Fruit fly (Drosophila melanogaster) whole organism, embryonic: ENCODE data around the gene pit.

Source experiments
- Abd-B ChIP-seq: fragments of 200-800 bp; sonication (Bioruptor generic); optimal IDR thresholded peaks from 2 replicates; lab custom pipeline; 2018; ENCODE audit warnings: missing biosample characterization, mild to moderate bottlenecking, missing genetic modification characterization, moderate library complexity
- CG10654 ChIP-seq: fragments of 200-800 bp; sonication (Bioruptor generic); optimal IDR thresholded peaks from 2 replicates; lab custom pipeline; 2016; ENCODE audit warnings: missing biosample characterization, missing genetic modification characterization
- CG10979 ChIP-seq: fragments of 200-800 bp; sonication (Bioruptor generic); optimal IDR thresholded peaks from 2 replicates; lab custom pipeline; 2018; ENCODE audit warnings: missing biosample characterization, mild to moderate bottlenecking, missing genetic modification characterization, moderate library complexity
- CG11398 ChIP-seq: fragments of 200-800 bp; sonication (Bioruptor generic); optimal IDR thresholded peaks from 2 replicates; lab custom pipeline; 2016; ENCODE audit warnings: missing biosample characterization, missing genetic modification characterization
- CG12219 ChIP-seq: fragments of 200-800 bp; sonication (Bioruptor generic); optimal IDR thresholded peaks from 3 replicates; lab custom pipeline; 2018; ENCODE audit warnings: missing biosample characterization, mild to moderate bottlenecking, missing genetic modification characterization
- CG12942 ChIP-seq: fragments of 200-800 bp; sonication (Bioruptor generic); optimal IDR thresholded peaks from 3 replicates; lab custom pipeline; 2016; ENCODE audit warnings: missing biosample characterization, missing genetic modification characterization
- CG13123 ChIP-seq: fragments of 200-800 bp; sonication (Bioruptor generic); optimal IDR thresholded peaks from 2 replicates; lab custom pipeline; 2016; ENCODE audit warnings: missing biosample characterization, missing genetic modification characterization
- CG13624 ChIP-seq: fragments of 200-800 bp; sonication (Bioruptor generic); optimal IDR thresholded peaks from 2 replicates; lab custom pipeline; 2016; ENCODE audit warnings: missing biosample characterization, missing genetic modification characterization
- CG14965 ChIP-seq: fragments of 200-800 bp; sonication (Bioruptor generic); optimal IDR thresholded peaks from 2 replicates; lab custom pipeline; 2016; ENCODE audit warnings: missing biosample characterization, missing genetic modification characterization, borderline replicate concordance
- CG18599 ChIP-seq: fragments of 200-800 bp; sonication (Bioruptor generic); optimal IDR thresholded peaks from 3 replicates; lab custom pipeline; 2017; ENCODE audit warnings: missing biosample characterization, missing genetic modification characterization, mild to moderate bottlenecking, moderate library complexity, missing genetic modification reagents
- CG30020 ChIP-seq: fragments of 200-800 bp; optimal IDR thresholded peaks from 2 replicates; lab custom pipeline; 2019; ENCODE audit warnings: missing biosample characterization, mild to moderate bottlenecking, missing genetic modification characterization, moderate library complexity
- CG32767 ChIP-seq: fragments of 200-800 bp; sonication (Bioruptor generic); IDR thresholded peaks from 2 replicates; pipeline ENCODE4 v1.3.6; 2022; ENCODE audit warnings: missing biosample characterization, missing genetic modification characterization
- CG32772 ChIP-seq: fragments of 200-800 bp; sonication (Bioruptor generic); IDR thresholded peaks from 2 replicates; pipeline ENCODE4 v1.3.6; 2022; ENCODE audit warnings: missing biosample characterization, missing genetic modification characterization
- CG34422 ChIP-seq: fragments of 200-800 bp; sonication (Bioruptor generic); IDR thresholded peaks from 3 replicates; pipeline ENCODE4 v1.3.6; 2022; ENCODE audit warnings: missing biosample characterization, missing genetic modification characterization
- CG4854 ChIP-seq: fragments of 200-800 bp; sonication (Bioruptor generic); optimal IDR thresholded peaks from 2 replicates; lab custom pipeline; 2016; ENCODE audit warnings: missing biosample characterization, missing genetic modification characterization, inconsistent platforms
- CG5953 ChIP-seq: fragments of 200-800 bp; sonication (Bioruptor generic); IDR thresholded peaks from 2 replicates; pipeline ENCODE4 v1.3.6; 2022; ENCODE audit warnings: missing biosample characterization, missing genetic modification characterization
- CG7556 ChIP-seq: fragments of 200-800 bp; sonication (Bioruptor generic); optimal IDR thresholded peaks from 2 replicates; lab custom pipeline; 2017; ENCODE audit warnings: missing biosample characterization, mild to moderate bottlenecking, missing genetic modification characterization
- CG9437 ChIP-seq: fragments of 200-800 bp; sonication (Bioruptor generic); optimal IDR thresholded peaks from 2 replicates; lab custom pipeline; 2018; ENCODE audit warnings: missing biosample characterization, mild to moderate bottlenecking, missing genetic modification characterization
- Camta ChIP-seq: fragments of 200-800 bp; sonication (Bioruptor generic); optimal IDR thresholded peaks from 2 replicates; lab custom pipeline; 2016; ENCODE audit warnings: missing biosample characterization, missing genetic modification characterization
- D ChIP-seq, 2 experiments: fragments of 200-800 bp in 1 of 2; fragments of >200 bp in 1 of 2; sonication (Bioruptor generic) in 1 of 2; optimal IDR thresholded peaks; 2 replicates in 1 of 2; 3 replicates in 1 of 2; lab custom pipeline; 2017; ENCODE audit warnings: mild to moderate bottlenecking in 1 of 2, missing biosample characterization in 1 of 2, missing genetic modification characterization in 1 of 2, missing genetic modification reagents in 1 of 2
- Dad ChIP-seq: fragments of 200-800 bp; sonication (Bioruptor generic); optimal IDR thresholded peaks from 3 replicates; lab custom pipeline; 2016; ENCODE audit warnings: missing biosample characterization, missing genetic modification characterization
- Dfd ChIP-seq, 2 experiments: fragments of >200 bp; optimal IDR thresholded peaks; 2 replicates each; lab custom pipeline; 2017; ENCODE audit warnings: missing biosample characterization in 2 of 2, missing genetic modification characterization in 2 of 2
- ERR ChIP-seq: fragments of 200-800 bp; sonication (Bioruptor generic); optimal IDR thresholded peaks from 2 replicates; lab custom pipeline; 2016; ENCODE audit warnings: missing biosample characterization, missing genetic modification characterization
- HmgZ ChIP-seq: fragments of 200-800 bp; sonication (Bioruptor generic); optimal IDR thresholded peaks from 2 replicates; lab custom pipeline; 2018; ENCODE audit warnings: missing biosample characterization, mild to moderate bottlenecking, missing genetic modification characterization
- Hmx ChIP-seq: fragments of 200-800 bp; sonication (Bioruptor generic); optimal IDR thresholded peaks from 2 replicates; lab custom pipeline; 2016; ENCODE audit warnings: missing biosample characterization, missing genetic modification characterization
- Oli ChIP-seq: fragments of 200-800 bp; sonication (Bioruptor generic); optimal IDR thresholded peaks from 2 replicates; lab custom pipeline; 2018; ENCODE audit warnings: missing biosample characterization, mild to moderate bottlenecking, missing genetic modification characterization, moderate library complexity
- PHDP ChIP-seq: fragments of 200-800 bp; sonication (Bioruptor generic); optimal IDR thresholded peaks from 3 replicates; lab custom pipeline; 2018; ENCODE audit warnings: missing biosample characterization, mild to moderate bottlenecking, missing genetic modification characterization, moderate library complexity
- Pdp1 ChIP-seq, 2 experiments: fragments of 200-800 bp; sonication (Bioruptor generic); optimal IDR thresholded peaks; 3 replicates each; lab custom pipeline; 2016; ENCODE audit warnings: missing biosample characterization in 2 of 2, missing genetic modification characterization in 2 of 2, mild to moderate bottlenecking in 1 of 2, moderate library complexity in 1 of 2
- Side ChIP-seq: fragments of 200-800 bp; sonication (Bioruptor generic); optimal IDR thresholded peaks from 2 replicates; lab custom pipeline; 2016; ENCODE audit warnings: missing biosample characterization, missing genetic modification characterization
- Sin3A ChIP-seq: fragments of >200 bp; optimal IDR thresholded peaks from 2 replicates; lab custom pipeline; 2018
- Xrp1 ChIP-seq: fragments of 200-800 bp; sonication (Bioruptor generic); IDR thresholded peaks from 2 replicates; pipeline ENCODE4 v1.3.6; 2022; ENCODE audit warnings: missing biosample characterization, missing genetic modification characterization
- bowl ChIP-seq: fragments of 200-800 bp; sonication (Bioruptor generic); IDR thresholded peaks from 2 replicates; pipeline ENCODE4 v1.3.6; 2022; ENCODE audit warnings: missing biosample characterization, missing genetic modification characterization
- chn ChIP-seq: fragments of 200-800 bp; sonication (Bioruptor generic); optimal IDR thresholded peaks from 2 replicates; lab custom pipeline; 2016; ENCODE audit warnings: missing biosample characterization, missing genetic modification characterization
- croc ChIP-seq: fragments of 200-800 bp; sonication (Bioruptor generic); conservative IDR thresholded peaks from 3 replicates; pipeline ENCODE4 v1.3.6; 2022; ENCODE audit warnings: missing biosample characterization, missing genetic modification characterization
- en ChIP-seq: fragments of 200-800 bp; sonication (Bioruptor generic); optimal IDR thresholded peaks from 2 replicates; lab custom pipeline; 2016; ENCODE audit warnings: missing biosample characterization, missing genetic modification characterization
- fd102C ChIP-seq: fragments of 200-800 bp; sonication (Bioruptor generic); optimal IDR thresholded peaks from 2 replicates; lab custom pipeline; 2018; ENCODE audit warnings: missing biosample characterization, mild to moderate bottlenecking, missing genetic modification characterization, moderate library complexity
- grn ChIP-seq: fragments of 200-800 bp; sonication (Bioruptor generic); optimal IDR thresholded peaks from 3 replicates; lab custom pipeline; 2017; ENCODE audit warnings: missing biosample characterization, missing genetic modification characterization
- gro ChIP-seq: fragments of 200-800 bp; sonication (Bioruptor generic); optimal IDR thresholded peaks from 2 replicates; lab custom pipeline; 2016; ENCODE audit warnings: missing biosample characterization, missing genetic modification characterization
- insv ChIP-seq, 2 experiments: fragments of 200-800 bp; sonication (Bioruptor generic); optimal IDR thresholded peaks; 3 replicates each; lab custom pipeline; 2016 to 2018; ENCODE audit warnings: missing biosample characterization in 2 of 2, missing genetic modification characterization in 2 of 2
- kah ChIP-seq: fragments of 200-800 bp; sonication (Bioruptor generic); optimal IDR thresholded peaks from 2 replicates; lab custom pipeline; 2018; ENCODE audit warnings: missing biosample characterization, mild to moderate bottlenecking, missing genetic modification characterization
- kay ChIP-seq: fragments of 200-800 bp; sonication (Bioruptor generic); optimal IDR thresholded peaks from 2 replicates; lab custom pipeline; 2016; ENCODE audit warnings: missing biosample characterization, missing genetic modification characterization
- nau ChIP-seq: fragments of 200-800 bp; sonication (Bioruptor generic); optimal IDR thresholded peaks from 3 replicates; lab custom pipeline; 2017; ENCODE audit warnings: missing biosample characterization, mild to moderate bottlenecking, missing genetic modification characterization, missing genetic modification reagents
- pb ChIP-seq: fragments of 200-800 bp; sonication (Bioruptor generic); optimal IDR thresholded peaks from 3 replicates; lab custom pipeline; 2016; ENCODE audit warnings: missing biosample characterization, missing genetic modification characterization
- phol ChIP-seq: fragments of 200-800 bp; sonication (Bioruptor generic); optimal IDR thresholded peaks from 3 replicates; lab custom pipeline; 2018; ENCODE audit warnings: missing biosample characterization, mild to moderate bottlenecking, missing genetic modification characterization, moderate library complexity
- sc ChIP-seq, 3 experiments: fragments of >200 bp in 2 of 3; fragments of 200-800 bp in 1 of 3; sonication (Bioruptor generic) in 1 of 3; optimal IDR thresholded peaks; 2 replicates in 2 of 3; 3 replicates in 1 of 3; lab custom pipeline; 2017; ENCODE audit warnings: mild to moderate bottlenecking in 1 of 3, missing biosample characterization in 1 of 3, missing genetic modification characterization in 1 of 3, missing genetic modification reagents in 1 of 3
- sna ChIP-seq: fragments of 200-800 bp; sonication (Bioruptor generic); IDR thresholded peaks from 2 replicates; pipeline ENCODE4 v1.3.6; 2022; ENCODE audit warnings: missing biosample characterization, missing genetic modification characterization; ENCODE audit not compliant: partially characterized antibody
- tgo ChIP-seq: fragments of 200-800 bp; sonication (Bioruptor generic); IDR thresholded peaks from 3 replicates; pipeline ENCODE4 v1.3.6; 2022; ENCODE audit warnings: missing biosample characterization, missing genetic modification characterization
- twi ChIP-seq: fragments of 200-800 bp; optimal IDR thresholded peaks from 2 replicates; lab custom pipeline; 2019; ENCODE audit warnings: missing biosample characterization, mild to moderate bottlenecking, missing genetic modification characterization, moderate library complexity
- zen ChIP-seq: fragments of 200-800 bp; sonication (Bioruptor generic); optimal IDR thresholded peaks from 3 replicates; lab custom pipeline; 2018; ENCODE audit warnings: missing biosample characterization, mild to moderate bottlenecking, missing genetic modification characterization, moderate library complexity

pit gene

dm6 chr3R:22018777-22019420 lies 15.2 kb upstream of the pit start, which contains the start of gene Idh3b (continued):
- TF ChIP-seq zen (tag; lab: Kevin White, UChicago) (peak; percentile 53), kah (GFP tag; lab: Kevin White, UChicago) (peak; percentile 28), CG11398 (GFP tag; lab: Kevin White, UChicago) (peak; percentile 48), Dad (GFP tag; lab: Kevin White, UChicago) (peak; percentile 50), Dfd (GFP tag; optimal IDR thresholded peaks at IDR 0.05; lab: Kevin White, UChicago) (no peak), CG12942 (GFP tag; lab: Kevin White, UChicago) (peak; percentile 44), CG30020 (tag; lab: Kevin White, UChicago) (no peak), fd102C (GFP tag; lab: Kevin White, UChicago) (no peak), CG34422 (GFP tag; lab: Robert Waterston, UW) (no peak), Xrp1 (GFP tag; lab: Robert Waterston, UW) (peak; percentile 74), en (GFP tag; lab: Kevin White, UChicago) (no peak), gro (peak; percentile 72), croc (GFP tag; lab: Robert Waterston, UW) (peak; percentile 30; the same call in 1 of the 3 replicates), CG13624 (GFP tag; lab: Kevin White, UChicago) (peak; percentile 84), Abd-B (GFP tag; lab: Kevin White, UChicago) (no peak), nau (GFP tag; lab: Kevin White, UChicago) (no peak), CG14965 (GFP tag; lab: Kevin White, UChicago) (no peak), kay (GFP tag; lab: Kevin White, UChicago) (peak; percentile 20), CG32767 (no peak), PHDP (tag; lab: Kevin White, UChicago) (no peak), Camta (GFP tag; lab: Kevin White, UChicago) (peak; percentile 37), CG18599 (no peak), CG7556 (GFP tag; lab: Kevin White, UChicago) (no peak), pb (GFP tag; lab: Kevin White, UChicago) (peak; percentile 48), CG10979 (tag; lab: Kevin White, UChicago) (no peak), chn (GFP tag; lab: Kevin White, UChicago) (peak; percentile 74), Side (GFP tag; lab: Kevin White, UChicago) (peak; percentile 54), CG5953 (GFP tag; lab: Robert Waterston, UW) (no peak), CG12219 (GFP tag; lab: Kevin White, UChicago) (peak; percentile 5), bowl (GFP tag; lab: Robert Waterston, UW) (no peak), HmgZ (tag; lab: Kevin White, UChicago) (peak; percentile 90), Oli (tag; lab: Kevin White, UChicago) (no peak), D (optimal IDR thresholded peaks at IDR 0.05; lab: Kevin White, UChicago) (no peak), D (GFP tag; optimal IDR thresholded peaks at IDR 0.05; lab: Kevin White, UChicago) (no peak), CG13123 (GFP tag; lab: Kevin White, UChicago) (no peak), Pdp1 (GFP tag; optimal IDR thresholded peaks at IDR 0.05; lab: Kevin White, UChicago) (peak; percentile 75 to 97), sna (GFP tag; lab: Robert Waterston, UW) (peak; percentile 95), twi (tag; lab: Kevin White, UChicago) (no peak), Sin3A (lab: Kevin White, UChicago) (peak; percentile 45), phol (tag; lab: Kevin White, UChicago) (peak; percentile 60), CG4854 (GFP tag; lab: Kevin White, UChicago) (peak; percentile 61), CG10654 (GFP tag; lab: Kevin White, UChicago) (peak; percentile 45), CG9437 (GFP tag; lab: Kevin White, UChicago) (no peak), grn (GFP tag; lab: Kevin White, UChicago) (no peak), Hmx (GFP tag; lab: Kevin White, UChicago) (no peak), ERR (peak; percentile 30), CG32772 (peak; percentile 54; the same call in 1 of the 2 replicates), tgo (GFP tag; lab: Robert Waterston, UW) (no peak), insv (GFP tag; optimal IDR thresholded peaks at IDR 0.05; lab: Kevin White, UChicago) (peak in 1 of 2 experiments; percentile 46), sc (optimal IDR thresholded peaks at IDR 0.05; lab: Kevin White, UChicago) (no peak), sc (GFP tag; optimal IDR thresholded peaks at IDR 0.05; lab: Kevin White, UChicago) (no peak)
